Fruit fly (Drosophila melanogaster): ENCODE results near the gene Pde9.

DNA sequence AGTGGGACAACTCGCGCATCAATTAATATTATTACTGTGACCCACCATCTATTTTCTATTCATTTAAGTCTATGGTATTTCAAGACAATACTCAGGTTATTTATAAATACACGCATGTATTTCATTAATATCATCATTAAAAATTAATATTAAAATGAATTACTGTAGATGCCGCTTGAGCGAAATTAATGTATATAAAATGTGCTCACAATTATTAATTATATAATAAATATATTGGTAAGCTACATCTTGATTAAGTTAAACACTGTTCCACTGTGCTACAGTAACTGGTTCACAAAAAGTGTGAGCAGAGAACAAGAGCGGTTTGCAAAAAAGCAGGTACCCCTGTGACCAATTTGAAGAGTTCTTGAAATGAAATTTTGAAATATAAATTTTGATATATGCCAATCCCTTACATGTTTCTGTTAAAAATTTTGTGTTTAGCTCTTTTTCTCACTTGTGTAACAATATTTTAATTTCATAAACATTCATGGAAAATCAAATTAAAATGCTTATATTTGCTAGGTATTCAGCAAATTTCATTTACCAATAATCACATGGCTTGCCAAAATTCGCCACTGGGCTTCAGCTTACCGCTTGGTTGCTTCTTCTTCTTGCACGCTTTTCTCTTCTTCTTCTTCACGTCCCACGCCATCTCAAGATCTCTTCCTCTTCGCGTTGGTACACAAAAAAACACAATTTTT is 146.0 kb downstream of the Pde9 start:
- TF ChIP-seq cnc (optimal IDR thresholded peaks at IDR 0.05) (no peak), CG7101 (tag; optimal IDR thresholded peaks at IDR 0.05) (peak; percentile 100), CG33017 (tag; optimal IDR thresholded peaks at IDR 0.05) (peak; percentile 99), Clk (GFP tag; optimal IDR thresholded peaks at IDR 0.05) (peak; percentile 97), ovo (GFP tag; optimal IDR thresholded peaks at IDR 0.05) (peak; percentile 99), CG11617 (GFP tag; optimal IDR thresholded peaks at IDR 0.05) (peak; percentile 100), kay (GFP tag; ENCODE audit: borderline replicate concordance) (peak; percentile 96), CG14711 (tag; optimal IDR thresholded peaks at IDR 0.05) (peak; percentile 99), toe (GFP tag; optimal IDR thresholded peaks at IDR 0.05) (peak; percentile 99), Crg-1 (GFP tag; optimal IDR thresholded peaks at IDR 0.05) (peak; percentile 100), bab1 (GFP tag; optimal IDR thresholded peaks at IDR 0.05) (peak; percentile 100)

All from whole organism, adult.